Fruit fly (Drosophila melanogaster) whole organism, embryonic: Measurements from ENCODE around the gene Dic61B.
A peak's percentile ranks its signal among the peaks of the same experiment; 100 is the strongest.

Source experiments
- Atf3 ChIP-seq: fragments of 200-800 bp; sonication (Bioruptor generic); optimal IDR thresholded peaks from 3 replicates; lab custom pipeline; 2016; ENCODE audit warnings: missing biosample characterization, missing genetic modification characterization
- Awh ChIP-seq: fragments of 200-800 bp; sonication (Bioruptor generic); IDR thresholded peaks from 2 replicates; pipeline ENCODE4, ENCODE4 v1.3.6; 2022; ENCODE audit warnings: missing biosample characterization, missing genetic modification characterization
- Bteb2 ChIP-seq: fragments of 200-800 bp; sonication (Bioruptor generic); optimal IDR thresholded peaks from 2 replicates; lab custom pipeline; 2016; ENCODE audit warnings: missing biosample characterization, missing genetic modification characterization
- CG12104 ChIP-seq: fragments of 200-800 bp; sonication (Bioruptor generic); optimal IDR thresholded peaks from 3 replicates; lab custom pipeline; 2016; ENCODE audit warnings: missing biosample characterization, missing genetic modification characterization
- CG12236 ChIP-seq: fragments of 200-800 bp; sonication (Bioruptor generic); optimal IDR thresholded peaks from 2 replicates; lab custom pipeline; 2016; ENCODE audit warnings: missing biosample characterization, missing genetic modification characterization
- CG16779 ChIP-seq: fragments of 200-800 bp; sonication (Bioruptor generic); IDR thresholded peaks from 2 replicates; pipeline ENCODE4 v1.3.6; 2022; ENCODE audit warnings: missing biosample characterization, missing genetic modification characterization
- CG31224 ChIP-seq: fragments of 200-800 bp; sonication (Bioruptor generic); IDR thresholded peaks from 2 replicates; pipeline ENCODE4 v1.3.6; 2022; ENCODE audit warnings: missing biosample characterization, missing genetic modification characterization
- CG31388 ChIP-seq: fragments of 200-800 bp; sonication (Bioruptor generic); optimal IDR thresholded peaks from 2 replicates; lab custom pipeline; 2016; ENCODE audit warnings: missing biosample characterization, missing genetic modification characterization
- CG34224 ChIP-seq: fragments of 200-800 bp; sonication (Bioruptor generic); IDR thresholded peaks from 3 replicates; pipeline ENCODE4 v1.3.6; 2022; ENCODE audit warnings: missing biosample characterization, missing genetic modification characterization; ENCODE audit not compliant: partially characterized antibody
- CG34376 ChIP-seq: fragments of 200-800 bp; sonication (Bioruptor generic); optimal IDR thresholded peaks from 2 replicates; lab custom pipeline; 2018; ENCODE audit warnings: missing biosample characterization, mild to moderate bottlenecking, missing genetic modification characterization
- CG5953 ChIP-seq: fragments of 200-800 bp; sonication (Bioruptor generic); IDR thresholded peaks from 2 replicates; pipeline ENCODE4 v1.3.6; 2022; ENCODE audit warnings: missing biosample characterization, missing genetic modification characterization
- CG6175 ChIP-seq: fragments of 200-800 bp; sonication (Bioruptor generic); IDR thresholded peaks from 3 replicates; pipeline ENCODE4 v1.3.6; 2022; ENCODE audit warnings: missing biosample characterization, missing genetic modification characterization
- CG7745 ChIP-seq: fragments of 200-800 bp; sonication (Bioruptor generic); optimal IDR thresholded peaks from 2 replicates; lab custom pipeline; 2018; ENCODE audit warnings: missing biosample characterization, mild to moderate bottlenecking, missing genetic modification characterization, moderate library complexity
- CG8281 ChIP-seq: fragments of 200-800 bp; sonication (Bioruptor generic); optimal IDR thresholded peaks from 2 replicates; lab custom pipeline; 2018; ENCODE audit warnings: missing biosample characterization, mild to moderate bottlenecking, missing genetic modification characterization, moderate library complexity
- CG9215 ChIP-seq: fragments of 200-800 bp; sonication (Bioruptor generic); IDR thresholded peaks from 2 replicates; pipeline ENCODE4 v1.3.6; 2022; ENCODE audit warnings: missing biosample characterization, missing genetic modification characterization
- Doc3 ChIP-seq: fragments of 200-800 bp; sonication (Bioruptor generic); IDR thresholded peaks from 3 replicates; pipeline ENCODE4 v1.3.6; 2022; ENCODE audit warnings: missing biosample characterization, missing genetic modification characterization; ENCODE audit not compliant: partially characterized antibody
- HLH3B ChIP-seq: fragments of 200-800 bp; sonication (Bioruptor generic); IDR thresholded peaks from 2 replicates; pipeline ENCODE4 v1.3.6; 2022; ENCODE audit warnings: missing biosample characterization, missing genetic modification characterization
- Hey ChIP-seq: fragments of 200-800 bp; sonication (Bioruptor generic); optimal IDR thresholded peaks from 3 replicates; lab custom pipeline; 2018; ENCODE audit warnings: missing biosample characterization, mild to moderate bottlenecking, missing genetic modification characterization
- HmgD ChIP-seq: fragments of 200-800 bp; sonication (Bioruptor generic); optimal IDR thresholded peaks from 3 replicates; lab custom pipeline; 2016; ENCODE audit warnings: missing biosample characterization, missing genetic modification characterization
- Kr ChIP-seq: fragments of 200-800 bp; sonication (Bioruptor generic); optimal IDR thresholded peaks from 2 replicates; lab custom pipeline; 2017; ENCODE audit warnings: missing biosample characterization, mild to moderate bottlenecking, missing genetic modification characterization
- MESR4 ChIP-seq: fragments of 200-800 bp; sonication (Bioruptor generic); optimal IDR thresholded peaks from 2 replicates; lab custom pipeline; 2018; ENCODE audit warnings: missing biosample characterization, mild to moderate bottlenecking, missing genetic modification characterization, moderate library complexity
- Max ChIP-seq: fragments of 200-800 bp; sonication (Bioruptor generic); optimal IDR thresholded peaks from 2 replicates; lab custom pipeline; 2016; ENCODE audit warnings: missing biosample characterization, mild to moderate bottlenecking, missing genetic modification characterization
- Ssrp ChIP-seq: fragments of 200-800 bp; sonication (Bioruptor generic); optimal IDR thresholded peaks from 2 replicates; lab custom pipeline; 2018; ENCODE audit warnings: missing biosample characterization, mild to moderate bottlenecking, missing genetic modification characterization, moderate library complexity
- Xrp1 ChIP-seq: fragments of 200-800 bp; sonication (Bioruptor generic); IDR thresholded peaks from 2 replicates; pipeline ENCODE4 v1.3.6; 2022; ENCODE audit warnings: missing biosample characterization, missing genetic modification characterization
- chif ChIP-seq, 2 experiments: fragments of 200-800 bp; sonication (Bioruptor generic); optimal IDR thresholded peaks; 3 replicates each; lab custom pipeline; 2016; ENCODE audit warnings: missing biosample characterization in 2 of 2, missing genetic modification characterization in 2 of 2
- ci ChIP-seq: fragments of 200-800 bp; sonication (Bioruptor generic); IDR thresholded peaks from 3 replicates; pipeline ENCODE4 v1.3.6; 2022; ENCODE audit warnings: missing biosample characterization, missing genetic modification characterization
- croc ChIP-seq: fragments of 200-800 bp; sonication (Bioruptor generic); conservative IDR thresholded peaks from 3 replicates; pipeline ENCODE4 v1.3.6; 2022; ENCODE audit warnings: missing biosample characterization, missing genetic modification characterization
- crol ChIP-seq: fragments of 200-800 bp; sonication (Bioruptor generic); IDR thresholded peaks from 2 replicates; pipeline ENCODE4 v1.3.6; 2022; ENCODE audit warnings: missing biosample characterization, missing genetic modification characterization
- danr ChIP-seq: fragments of 200-800 bp; sonication (Bioruptor generic); IDR thresholded peaks from 2 replicates; pipeline ENCODE4 v1.3.6; 2022; ENCODE audit warnings: missing biosample characterization, missing genetic modification characterization
- dmrt99B ChIP-seq: fragments of 200-800 bp; sonication (Bioruptor generic); optimal IDR thresholded peaks from 2 replicates; lab custom pipeline; 2018; ENCODE audit warnings: missing biosample characterization, mild to moderate bottlenecking, missing genetic modification characterization, moderate library complexity
- en ChIP-seq: fragments of 200-800 bp; sonication (Bioruptor generic); optimal IDR thresholded peaks from 2 replicates; lab custom pipeline; 2016; ENCODE audit warnings: missing biosample characterization, missing genetic modification characterization
- fd64A ChIP-seq: fragments of 200-800 bp; sonication (Bioruptor generic); optimal IDR thresholded peaks from 3 replicates; lab custom pipeline; 2018; ENCODE audit warnings: missing biosample characterization, mild to moderate bottlenecking, missing genetic modification characterization
- fu2 ChIP-seq: fragments of 200-800 bp; sonication (Bioruptor generic); optimal IDR thresholded peaks from 2 replicates; lab custom pipeline; 2016; ENCODE audit warnings: missing biosample characterization, missing genetic modification characterization
- grau ChIP-seq: fragments of 200-800 bp; optimal IDR thresholded peaks from 3 replicates; lab custom pipeline; 2019; ENCODE audit warnings: missing biosample characterization, mild to moderate bottlenecking, missing genetic modification characterization, moderate library complexity
- gsb-n ChIP-seq: fragments of 200-800 bp; sonication (Bioruptor generic); optimal IDR thresholded peaks from 3 replicates; lab custom pipeline; 2018; ENCODE audit warnings: missing biosample characterization, mild to moderate bottlenecking, missing genetic modification characterization
- ind ChIP-seq: fragments of 200-800 bp; sonication (Bioruptor generic); optimal IDR thresholded peaks from 3 replicates; lab custom pipeline; 2016; ENCODE audit warnings: missing biosample characterization, missing genetic modification characterization
- insv ChIP-seq, 2 experiments: fragments of 200-800 bp; sonication (Bioruptor generic); optimal IDR thresholded peaks; 3 replicates each; lab custom pipeline; 2016 to 2018; ENCODE audit warnings: missing biosample characterization in 2 of 2, missing genetic modification characterization in 2 of 2
- jumu ChIP-seq: fragments of 200-800 bp; sonication (Bioruptor generic); optimal IDR thresholded peaks from 3 replicates; lab custom pipeline; 2016; ENCODE audit warnings: missing biosample characterization, missing genetic modification characterization
- nerfin-1 ChIP-seq: fragments of 200-800 bp; sonication (Bioruptor generic); optimal IDR thresholded peaks from 3 replicates; lab custom pipeline; 2019; ENCODE audit warnings: missing biosample characterization, mild to moderate bottlenecking, missing genetic modification characterization, moderate library complexity
- nmo ChIP-seq: fragments of 200-800 bp; sonication (Bioruptor generic); optimal IDR thresholded peaks from 2 replicates; lab custom pipeline; 2018; ENCODE audit warnings: missing biosample characterization, mild to moderate bottlenecking, missing genetic modification characterization, moderate library complexity
- onecut ChIP-seq: fragments of 200-800 bp; sonication (Bioruptor generic); IDR thresholded peaks from 2 replicates; pipeline ENCODE4 v1.3.6; 2022; ENCODE audit warnings: missing biosample characterization, missing genetic modification characterization
- pnt ChIP-seq: fragments of 200-800 bp; sonication (Bioruptor generic); optimal IDR thresholded peaks from 3 replicates; lab custom pipeline; 2016; ENCODE audit warnings: missing biosample characterization, missing genetic modification characterization
- psq ChIP-seq: fragments of 200-800 bp; sonication (Bioruptor generic); optimal IDR thresholded peaks from 2 replicates; lab custom pipeline; 2017; ENCODE audit warnings: missing biosample characterization, missing genetic modification characterization
- ro ChIP-seq: fragments of 200-800 bp; sonication (Bioruptor generic); IDR thresholded peaks from 2 replicates; pipeline ENCODE4 v1.3.6; 2022; ENCODE audit warnings: missing biosample characterization, missing genetic modification characterization
- run ChIP-seq: fragments of 200-800 bp; sonication (Bioruptor generic); optimal IDR thresholded peaks from 3 replicates; lab custom pipeline; 2018; ENCODE audit warnings: missing biosample characterization, mild to moderate bottlenecking, missing genetic modification characterization
- sna ChIP-seq: fragments of 200-800 bp; sonication (Bioruptor generic); IDR thresholded peaks from 2 replicates; pipeline ENCODE4 v1.3.6; 2022; ENCODE audit warnings: missing biosample characterization, missing genetic modification characterization; ENCODE audit not compliant: partially characterized antibody
- sqz ChIP-seq: fragments of 200-800 bp; sonication (Bioruptor generic); optimal IDR thresholded peaks from 3 replicates; lab custom pipeline; 2018; ENCODE audit warnings: missing biosample characterization, mild to moderate bottlenecking, missing genetic modification characterization
- tin ChIP-seq: fragments of 200-800 bp; sonication (Bioruptor generic); optimal IDR thresholded peaks from 3 replicates; lab custom pipeline; 2016; ENCODE audit warnings: missing biosample characterization, missing genetic modification characterization
- tio ChIP-seq: fragments of 200-800 bp; sonication (Bioruptor generic); optimal IDR thresholded peaks from 2 replicates; lab custom pipeline; 2017; ENCODE audit warnings: missing biosample characterization, missing genetic modification characterization, inconsistent platforms
- tll ChIP-seq, 2 experiments: fragments of 200-800 bp in 1 of 2; fragments of >200 bp in 1 of 2; sonication (Bioruptor generic) in 1 of 2; optimal IDR thresholded peaks; 2 replicates each; lab custom pipeline; 2017 to 2019; ENCODE audit warnings: missing biosample characterization in 2 of 2, missing genetic modification characterization in 2 of 2, mild to moderate bottlenecking in 1 of 2, moderate library complexity in 1 of 2
- wek ChIP-seq: fragments of 200-800 bp; sonication (Bioruptor generic); optimal IDR thresholded peaks from 3 replicates; lab custom pipeline; 2018; ENCODE audit warnings: missing biosample characterization, mild to moderate bottlenecking, missing genetic modification characterization, moderate library complexity

Dic61B gene

DNA sequence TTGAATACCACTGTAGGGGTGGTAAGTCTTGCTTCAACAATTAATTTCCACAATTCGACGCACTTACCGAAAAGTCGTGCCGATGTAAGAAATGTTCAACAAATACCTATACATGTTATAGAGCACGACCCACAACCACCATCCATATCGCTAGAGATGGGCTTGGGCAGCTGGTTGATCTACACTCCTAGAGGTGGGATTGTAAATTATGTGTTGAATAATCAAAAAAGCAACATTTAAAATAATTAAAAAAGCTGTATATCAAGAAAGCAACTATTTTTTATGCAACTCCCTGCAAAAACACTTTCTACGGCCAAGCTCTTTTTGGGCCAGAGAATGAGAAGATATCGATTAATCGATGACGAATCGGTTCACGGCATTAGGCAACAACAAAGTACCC lies 31.9 kb upstream of the Dic61B start, which contains the start of the genes CG34140, Mkp and Mtch (continued):
- peak; percentile 85 for TF ChIP-seq Atf3 (GFP tag; lab: Kevin White, UChicago)
- TF ChIP-seq CG5953 (GFP tag; lab: Robert Waterston, UW) = no peak
- TF ChIP-seq CG6175 (GFP tag; lab: Robert Waterston, UW) = peak; percentile 63; the same call in 1 of the 3 replicates
- TF ChIP-seq en (GFP tag; lab: Kevin White, UChicago) = peak; percentile 69
- peak; percentile 88 for TF ChIP-seq Max (GFP tag; lab: Kevin White, UChicago)
- TF ChIP-seq Doc3 (GFP tag; lab: Robert Waterston, UW) = peak; percentile 97
- peak; percentile 75 to 87 for TF ChIP-seq chif (GFP tag; optimal IDR thresholded peaks at IDR 0.05; lab: Kevin White, UChicago)
- no peak for TF ChIP-seq ro (GFP tag; lab: Robert Waterston, UW)
- peak in 1 of 2 experiments; percentile 27 for TF ChIP-seq insv (GFP tag; optimal IDR thresholded peaks at IDR 0.05; lab: Kevin White, UChicago)
- peak; percentile 83 for TF ChIP-seq CG12104 (GFP tag; lab: Kevin White, UChicago)
- no peak for TF ChIP-seq fd64A (GFP tag; lab: Kevin White, UChicago)
- no peak for TF ChIP-seq Hey (tag; lab: Kevin White, UChicago)
- peak; percentile 69 for TF ChIP-seq CG34376 (GFP tag; lab: Kevin White, UChicago)
- TF ChIP-seq CG9215 (GFP tag; lab: Robert Waterston, UW) = peak; percentile 80
- TF ChIP-seq CG16779 (GFP tag; lab: Robert Waterston, UW) = peak; percentile 46; the same call in 1 of the 2 replicates
- peak; percentile 54 for TF ChIP-seq CG31388 (GFP tag; lab: Kevin White, UChicago)
- peak; percentile 76 for TF ChIP-seq danr (GFP tag; lab: Robert Waterston, UW)
- peak; percentile 90 for TF ChIP-seq Xrp1 (GFP tag; lab: Robert Waterston, UW)
- no peak for TF ChIP-seq Kr (GFP tag; lab: Kevin White, UChicago)
- TF ChIP-seq ci = peak; percentile 75
- TF ChIP-seq onecut (GFP tag; lab: Robert Waterston, UW) = no peak
- TF ChIP-seq CG31224 (GFP tag; lab: Robert Waterston, UW) = peak; percentile 71
- peak; percentile 63 for TF ChIP-seq CG12236 (GFP tag; lab: Kevin White, UChicago)
- peak; percentile 88 for TF ChIP-seq fu2 (GFP tag; lab: Kevin White, UChicago)
- TF ChIP-seq psq (GFP tag; lab: Kevin White, UChicago) = peak; percentile 55
- peak; percentile 82 for TF ChIP-seq HLH3B (GFP tag; lab: Robert Waterston, UW)
- TF ChIP-seq CG34224 (GFP tag; lab: Robert Waterston, UW) = peak; percentile 94
- TF ChIP-seq nerfin-1 (tag; lab: Kevin White, UChicago) = peak; percentile 99
- TF ChIP-seq tio (GFP tag; lab: Kevin White, UChicago) = no peak
- TF ChIP-seq tll (GFP tag; optimal IDR thresholded peaks at IDR 0.05; lab: Kevin White, UChicago) = no peak
- TF ChIP-seq ind (GFP tag; lab: Kevin White, UChicago) = peak; percentile 91
- peak; percentile 91 for TF ChIP-seq jumu (GFP tag; lab: Kevin White, UChicago)
- peak; percentile 48 for TF ChIP-seq wek
- no peak for TF ChIP-seq dmrt99B (tag; lab: Kevin White, UChicago)
- TF ChIP-seq HmgD (GFP tag; lab: Kevin White, UChicago) = peak; percentile 39
- TF ChIP-seq CG7745 (tag; lab: Kevin White, UChicago) = no peak
- peak; percentile 82 for TF ChIP-seq Bteb2
- TF ChIP-seq pnt = peak; percentile 77
- peak; percentile 78 for TF ChIP-seq Ssrp (tag; lab: Kevin White, UChicago)
- TF ChIP-seq grau = no peak
- peak; percentile 91 for TF ChIP-seq tin (GFP tag; lab: Kevin White, UChicago)
- TF ChIP-seq gsb-n (tag; lab: Kevin White, UChicago) = no peak
- TF ChIP-seq MESR4 (GFP tag; lab: Kevin White, UChicago) = peak; percentile 75
- no peak for TF ChIP-seq CG8281
- peak; percentile 97 for TF ChIP-seq sna (GFP tag; lab: Robert Waterston, UW)
- peak; percentile 72 for TF ChIP-seq Awh (GFP tag; lab: Robert Waterston, UW)
- peak; percentile 67 for TF ChIP-seq run (tag; lab: Kevin White, UChicago)
- peak; percentile 94 for TF ChIP-seq nmo
- TF ChIP-seq croc = peak; percentile 59
- TF ChIP-seq crol (GFP tag; lab: Robert Waterston, UW) = no peak
- TF ChIP-seq sqz = no peak
